Worm (Caenorhabditis elegans) whole organism, L2 larva: ENCODE data around the gene aco-2.

Source experiments
- R02D3.7 ChIP-seq: fragments of 150-350 bp; optimal IDR thresholded peaks from 2 replicates; lab custom pipeline; 2014; ENCODE audit warnings: missing biosample characterization, missing genetic modification characterization
- aly-2 ChIP-seq: fragments of 150-350 bp; optimal IDR thresholded peaks from 2 replicates; lab custom pipeline; 2014; ENCODE audit warnings: missing biosample characterization, missing genetic modification characterization
- elt-1 ChIP-seq: fragments of 150-350 bp; optimal IDR thresholded peaks from 2 replicates; lab custom pipeline; 2014; ENCODE audit warnings: missing biosample characterization, missing genetic modification characterization
- nhr-12 ChIP-seq: fragments of 150-350 bp; optimal IDR thresholded peaks from 2 replicates; lab custom pipeline; 2014; ENCODE audit warnings: missing biosample characterization, missing genetic modification characterization
- nhr-23 ChIP-seq: fragments of 150-350 bp; optimal IDR thresholded peaks from 2 replicates; lab custom pipeline; 2014; ENCODE audit warnings: missing biosample characterization, missing genetic modification reagents, missing genetic modification characterization
- nhr-77 ChIP-seq: fragments of 150-350 bp; optimal IDR thresholded peaks from 2 replicates; lab custom pipeline; 2014; ENCODE audit warnings: missing biosample characterization, missing genetic modification characterization
- skn-1 ChIP-seq: sonication (generic microtip); optimal IDR thresholded peaks from 2 replicates; lab custom pipeline; 2017; ENCODE audit warnings: missing biosample characterization, missing genetic modification characterization
- unc-39 ChIP-seq: fragments of 150-350 bp; optimal IDR thresholded peaks from 2 replicates; lab custom pipeline; 2014; ENCODE audit warnings: missing biosample characterization, missing genetic modification characterization
- zag-1 ChIP-seq: fragments of 150-350 bp; optimal IDR thresholded peaks from 2 replicates; lab custom pipeline; 2014; ENCODE audit warnings: missing biosample characterization, missing genetic modification characterization
- ztf-11 ChIP-seq: sonication (generic microtip); optimal IDR thresholded peaks from 2 replicates; lab custom pipeline; 2017; ENCODE audit warnings: missing biosample characterization, missing genetic modification characterization
- ztf-4 ChIP-seq: fragments of 150-350 bp; optimal IDR thresholded peaks from 2 replicates; lab custom pipeline; 2014; ENCODE audit warnings: missing biosample characterization, missing genetic modification characterization

DNA sequence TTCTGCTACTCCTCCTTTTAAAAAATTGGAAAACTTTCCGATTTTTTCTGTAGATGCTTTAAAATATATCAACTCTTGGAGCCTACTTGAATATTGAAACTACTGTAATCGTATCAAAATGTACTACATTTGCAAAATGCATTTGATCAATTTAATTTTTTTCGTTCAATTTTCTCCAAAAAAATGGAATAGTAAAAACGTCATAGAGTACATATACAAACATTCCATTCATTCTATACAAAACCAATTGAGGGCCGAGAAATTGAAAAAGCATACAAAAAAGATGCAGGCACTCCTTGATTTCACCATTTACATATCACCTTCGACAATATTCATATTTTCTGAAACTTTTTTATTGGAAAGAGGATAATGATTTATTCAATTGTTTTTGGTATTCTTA lies 30.6 kb downstream of the aco-2 start, which contains the start of gene C06G4.6:
- TF ChIP-seq aly-2 (tag; lab: Kevin White, UChicago) = no peak
- no peak for TF ChIP-seq zag-1
- TF ChIP-seq ztf-11 = no peak
- TF ChIP-seq nhr-12 (tag; lab: Kevin White, UChicago) = no peak
- TF ChIP-seq ztf-4 (tag; lab: Kevin White, UChicago) = no peak
- TF ChIP-seq R02D3.7 (tag; lab: Kevin White, UChicago) = no peak
- TF ChIP-seq skn-1 = no peak
- TF ChIP-seq nhr-23 (tag; lab: Kevin White, UChicago) = no peak
- no peak for TF ChIP-seq elt-1 (tag; lab: Kevin White, UChicago)
- no peak for TF ChIP-seq nhr-77 (tag; lab: Kevin White, UChicago)
- no peak for TF ChIP-seq unc-39
